Worm (Caenorhabditis elegans): ENCODE data around the gene K08D12.8.

Gene K08D12.8

DNA sequence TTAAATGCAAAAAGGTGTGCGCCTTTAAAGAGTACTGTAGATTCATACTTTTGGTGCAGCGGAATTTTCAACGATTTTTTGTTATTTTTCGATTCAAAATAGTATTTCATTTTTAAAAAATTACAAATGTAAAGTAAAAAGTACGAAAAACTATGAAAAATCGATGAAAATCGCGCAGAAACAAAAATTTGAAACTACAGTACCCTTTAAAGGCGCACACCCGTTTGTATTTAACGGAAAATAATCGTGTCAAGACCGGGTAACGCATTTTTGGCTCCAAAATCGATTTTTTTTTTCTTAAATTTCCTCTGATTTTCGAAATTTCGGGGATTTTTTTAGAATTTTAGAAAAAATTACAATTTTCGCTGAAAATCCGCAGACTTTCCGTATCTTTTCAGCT lies 18.0 kb upstream of the K08D12.8 start:
- TF ChIP-seq Y48G9A.11 (GFP tag; IDR thresholded peaks at IDR 0.05) (no peak), aha-1 (tag) (peak; percentile 49), dmd-6 (GFP tag; IDR thresholded peaks at IDR 0.05) (no peak)

DNA sequence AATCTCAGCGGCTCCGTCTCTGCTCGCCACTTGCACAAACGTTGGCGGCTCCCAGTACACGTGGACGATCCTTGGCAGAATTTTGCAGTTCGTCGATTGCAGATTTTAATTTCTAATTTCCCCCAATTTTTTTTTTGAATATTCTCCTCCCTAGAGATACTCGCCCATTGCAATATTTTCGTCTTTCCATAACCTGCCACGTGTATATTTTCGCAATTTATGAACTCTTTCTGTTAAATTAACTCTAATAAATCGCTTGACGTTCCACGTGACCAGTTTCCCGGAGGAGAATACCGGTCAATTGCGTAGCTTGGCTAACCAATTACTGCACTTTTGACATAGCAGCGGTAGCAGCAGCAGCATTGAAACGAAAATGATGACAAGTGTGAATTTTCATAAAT lies 17.6 kb upstream of the K08D12.8 start:
- 0 out of 2 replicates have a peak, but pooled peaks have one; percentile 5 for TF ChIP-seq arid-1 (GFP tag; conservative IDR thresholded peaks at IDR 0.05)
- no peak for TF ChIP-seq ZK337.2 (GFP tag; IDR thresholded peaks at IDR 0.05)
- no peak for TF ChIP-seq zfp-2 (tag; optimal IDR thresholded peaks at IDR 0.05)
- no peak for TF ChIP-seq mdt-29 (GFP tag; IDR thresholded peaks at IDR 0.05)
- no peak for TF ChIP-seq F10B5.3 (tag; optimal IDR thresholded peaks at IDR 0.05)
- TF ChIP-seq Y48G9A.11 (GFP tag; IDR thresholded peaks at IDR 0.05), result 0 out of 2 replicates have a peak, but pooled peaks have one; percentile 37
- peak; percentile 67 for TF ChIP-seq ama-1 (optimal IDR thresholded peaks at IDR 0.05)
- TF ChIP-seq pqm-1 (tag; optimal IDR thresholded peaks at IDR 0.05), result no peak
- TF ChIP-seq lir-3 (tag; optimal IDR thresholded peaks at IDR 0.05), result no peak
- no peak for TF ChIP-seq R02D3.7 (tag; optimal IDR thresholded peaks at IDR 0.05)
- TF ChIP-seq nhr-10 (tag; optimal IDR thresholded peaks at IDR 0.05), result no peak
- no peak for TF ChIP-seq nhr-111 (GFP tag; optimal IDR thresholded peaks at IDR 0.05)
- TF ChIP-seq lsy-2 (tag; optimal IDR thresholded peaks at IDR 0.05), result no peak
- TF ChIP-seq lin-13 (GFP tag; optimal IDR thresholded peaks at IDR 0.05), result peak; percentile 35
- TF ChIP-seq nhr-41 (GFP tag; IDR thresholded peaks at IDR 0.05), result no peak
- TF ChIP-seq duxl-1 (tag; optimal IDR thresholded peaks at IDR 0.05; ENCODE audit: poor library complexity), result peak; percentile 20
- no peak for TF ChIP-seq hlh-30 (tag; optimal IDR thresholded peaks at IDR 0.05; ENCODE audit: insufficient read depth)
- TF ChIP-seq php-3 (GFP tag; IDR thresholded peaks at IDR 0.05), result no peak
- TF ChIP-seq fkh-10 (GFP tag; optimal IDR thresholded peaks at IDR 0.05), result no peak
- TF ChIP-seq lin-29 (GFP tag; IDR thresholded peaks at IDR 0.05), result no peak
- TF ChIP-seq F44E2.7 (GFP tag; IDR thresholded peaks at IDR 0.05), result no peak
- peak; percentile 65; the same call in 1 of the 2 replicates for TF ChIP-seq pha-4 (GFP tag; IDR thresholded peaks at IDR 0.05)
- TF ChIP-seq pha-4 (tag; optimal IDR thresholded peaks at IDR 0.05), result no peak
- TF ChIP-seq T20F7.1 (GFP tag; optimal IDR thresholded peaks at IDR 0.05), result no peak
- TF ChIP-seq madf-9 (GFP tag; conservative IDR thresholded peaks at IDR 0.05), result no peak
- TF ChIP-seq dmd-8 (GFP tag; IDR thresholded peaks at IDR 0.05), result 0 out of 2 replicates have a peak, but pooled peaks have one; percentile 53
- TF ChIP-seq F49E8.2 (tag; optimal IDR thresholded peaks at IDR 0.05; ENCODE audit: borderline replicate concordance), result peak; percentile 52
- no peak for TF ChIP-seq ceh-32 (tag; optimal IDR thresholded peaks at IDR 0.05; ENCODE audit: poor library complexity)
- TF ChIP-seq daf-19 (GFP tag; conservative IDR thresholded peaks at IDR 0.05), result no peak
- no peak for TF ChIP-seq nhr-237 (tag; optimal IDR thresholded peaks at IDR 0.05)
- TF ChIP-seq mxl-3 (GFP tag; optimal IDR thresholded peaks at IDR 0.05), result no peak
- no peak for TF ChIP-seq nhr-76 (tag; optimal IDR thresholded peaks at IDR 0.05)
- TF ChIP-seq D1046.2 (GFP tag; IDR thresholded peaks at IDR 0.05), result no peak
- TF ChIP-seq fos-1 (tag; optimal IDR thresholded peaks at IDR 0.05), result no peak
- TF ChIP-seq dpl-1 (GFP tag; optimal IDR thresholded peaks at IDR 0.05), result no peak
- no peak for TF ChIP-seq mdl-1 (tag; optimal IDR thresholded peaks at IDR 0.05)
- TF ChIP-seq nhr-11 (tag; optimal IDR thresholded peaks at IDR 0.05), result no peak
- TF ChIP-seq ztf-7 (tag; optimal IDR thresholded peaks at IDR 0.05), result no peak
- TF ChIP-seq attf-4 (tag; optimal IDR thresholded peaks at IDR 0.05), result no peak
- peak in 1 of 2 experiments; percentile 68 for TF ChIP-seq unc-62 (GFP tag; optimal IDR thresholded peaks at IDR 0.05 in 1 of 2)
- no peak for TF ChIP-seq unc-62 (tag; optimal IDR thresholded peaks at IDR 0.05)
- TF ChIP-seq T26A8.4 (GFP tag; IDR thresholded peaks at IDR 0.05), result peak; percentile 46
- peak; percentile 20 for TF ChIP-seq mes-2 (tag; optimal IDR thresholded peaks at IDR 0.05; ENCODE audit: poor library complexity, severe bottlenecking)
- TF ChIP-seq lin-15B (tag; optimal IDR thresholded peaks at IDR 0.05), result no peak
- TF ChIP-seq nhr-25 (tag; optimal IDR thresholded peaks at IDR 0.05; ENCODE audit: borderline replicate concordance, insufficient read depth), result peak; percentile 5
- TF ChIP-seq nhr-48 (tag; optimal IDR thresholded peaks at IDR 0.05), result peak; percentile 5
- peak; percentile 67 for TF ChIP-seq lin-38 (GFP tag; IDR thresholded peaks at IDR 0.05)
- peak; percentile 44 for TF ChIP-seq dve-1 (tag; optimal IDR thresholded peaks at IDR 0.05; ENCODE audit: insufficient read depth)
